Worm (Caenorhabditis elegans) whole organism, young adult: ENCODE measurements around the gene sri-34.

ENCODE experiments used
- Y67H2A.10 ChIP-seq: fragments of 200-800 bp; sonication (Bioruptor generic); conservative IDR thresholded peaks from 2 replicates; pipeline ENCODE4 v1.3.6; 2022; ENCODE audit warnings: missing genetic modification reagents, missing genetic modification characterization, missing compliant biosample characterization
- ama-1 ChIP-seq, 3 experiments: fragments of 150-350 bp in 1 of 3; sonication (generic microtip) in 2 of 3; optimal IDR thresholded peaks; 2 replicates each; lab custom pipeline; 2014 to 2018; ENCODE audit warnings: missing biosample characterization in 2 of 3, missing genetic modification characterization in 2 of 3, missing genetic modification reagents in 2 of 3
- bed-1 ChIP-seq: fragments of 200-800 bp; sonication (Bioruptor generic); IDR thresholded peaks from 2 replicates; pipeline ENCODE4 v1.3.6; 2022; ENCODE audit warnings: missing genetic modification reagents, missing genetic modification characterization, missing compliant biosample characterization
- efl-1 ChIP-seq: fragments of 150-350 bp; optimal IDR thresholded peaks from 2 replicates; lab custom pipeline; 2014; ENCODE audit warnings: missing biosample characterization, missing genetic modification reagents, missing genetic modification characterization
- ekl-4 ChIP-seq: fragments of 200-800 bp; sonication (Bioruptor generic); IDR thresholded peaks from 2 replicates; pipeline ENCODE4 v1.3.6; 2022; ENCODE audit warnings: missing genetic modification reagents, missing genetic modification characterization, missing compliant biosample characterization
- ets-4 ChIP-seq: fragments of 200-800 bp; sonication (Bioruptor generic); optimal IDR thresholded peaks from 2 replicates; lab custom pipeline; 2018; ENCODE audit warnings: mild to moderate bottlenecking, missing genetic modification characterization, missing compliant biosample characterization
- hrde-1 ChIP-seq: sonication (generic microtip); optimal IDR thresholded peaks from 2 replicates; lab custom pipeline; 2016; ENCODE audit warnings: missing genetic modification characterization, mild to moderate bottlenecking, missing compliant biosample characterization, moderate library complexity, missing genotype, missing genetic modification reagents, borderline replicate concordance
- let-607 ChIP-seq, 2 experiments: fragments of 200-800 bp in 1 of 2; sonication (Bioruptor generic) in 1 of 2; sonication (generic microtip) in 1 of 2; optimal IDR thresholded peaks; 2 replicates each; lab custom pipeline; 2016 to 2018; ENCODE audit warnings: mild to moderate bottlenecking in 2 of 2, missing compliant biosample characterization in 2 of 2, missing genetic modification characterization in 2 of 2, moderate library complexity in 2 of 2, missing genotype in 1 of 2
- nfya-1 ChIP-seq: sonication (generic microtip); optimal IDR thresholded peaks from 2 replicates; lab custom pipeline; 2017; ENCODE audit warnings: antibody characterized with exemption, missing compliant biosample characterization, missing genetic modification characterization, borderline replicate concordance; ENCODE audit not compliant: insufficient read depth
- nhr-120 ChIP-seq: fragments of 200-800 bp; sonication (Bioruptor generic); IDR thresholded peaks from 2 replicates; pipeline ENCODE4 v1.3.6; 2022; ENCODE audit warnings: missing genetic modification characterization, missing compliant biosample characterization
- pha-4 ChIP-seq: fragments of 150-350 bp; sonication (generic microtip); optimal IDR thresholded peaks from 2 replicates; lab custom pipeline; 2014; ENCODE audit warnings: missing biosample characterization, missing genetic modification reagents, missing genetic modification characterization

DNA sequence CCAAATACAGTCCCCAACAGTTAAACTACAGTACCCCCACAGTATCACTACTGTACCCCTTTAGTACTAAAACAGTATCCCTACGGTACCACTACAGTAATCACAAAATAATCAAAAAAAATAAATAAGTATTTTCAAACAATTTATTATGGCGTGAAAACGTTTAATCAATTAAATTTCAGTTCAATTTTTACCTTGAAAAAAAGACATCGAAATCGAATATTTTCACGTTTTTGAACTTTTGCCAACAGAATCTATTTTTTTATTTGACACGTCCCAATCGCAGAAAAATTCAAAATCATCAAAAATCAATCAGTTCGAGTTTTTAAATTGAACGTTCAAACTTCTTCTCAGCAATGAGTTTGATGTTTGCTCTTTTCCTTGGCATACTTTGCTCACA is 45.0 kb downstream of the sri-34 start, which contains the start of gene clec-123:
- TF ChIP-seq ekl-4 (GFP tag; lab: Robert Waterston, UW) = no peak
- TF ChIP-seq hrde-1 = no peak
- TF ChIP-seq nhr-120 (GFP tag; lab: Robert Waterston, UW) = no peak
- no peak for TF ChIP-seq pha-4
- no peak for TF ChIP-seq let-607 (tag; optimal IDR thresholded peaks at IDR 0.05; lab: Kevin White, UChicago)
- TF ChIP-seq bed-1 (GFP tag; lab: Robert Waterston, UW) = no peak
- no peak for TF ChIP-seq nfya-1
- TF ChIP-seq ama-1 (optimal IDR thresholded peaks at IDR 0.05; lab: Kevin White, UChicago) = no peak
- no peak for TF ChIP-seq ama-1 (GFP tag; optimal IDR thresholded peaks at IDR 0.05; lab: Kevin White, UChicago)
- no peak for TF ChIP-seq Y67H2A.10
- no peak for TF ChIP-seq efl-1 (GFP tag; lab: Kevin White, UChicago)
- TF ChIP-seq ets-4 (GFP tag; lab: Kevin White, UChicago) = no peak
